Fruit fly (Drosophila melanogaster): ENCODE results near the gene PolrMT.

PolrMT gene

dm6 chr2L:1072184-1072583 lies 36.0 kb downstream of the PolrMT start (continued):
- peak; percentile 86 for TF ChIP-seq CG13424 (tag; optimal IDR thresholded peaks at IDR 0.05)
- peak; percentile 93 for TF ChIP-seq CG17186 (GFP tag; optimal IDR thresholded peaks at IDR 0.05)
- peak; percentile 96 for TF ChIP-seq CG10431 (GFP tag; optimal IDR thresholded peaks at IDR 0.05)
- TF ChIP-seq emc (GFP tag; optimal IDR thresholded peaks at IDR 0.05), result peak; percentile 82
- TF ChIP-seq stwl (tag; optimal IDR thresholded peaks at IDR 0.05), result peak; percentile 44
- TF ChIP-seq jing (GFP tag; optimal IDR thresholded peaks at IDR 0.05), result peak; percentile 79
- peak; percentile 67; the same call in 1 of the 2 replicates for TF ChIP-seq CG14667 (GFP tag; IDR thresholded peaks at IDR 0.05)
- peak; percentile 91 for TF ChIP-seq Atf6 (GFP tag; IDR thresholded peaks at IDR 0.05)
- TF ChIP-seq CG8944 (GFP tag; optimal IDR thresholded peaks at IDR 0.05), result peak; percentile 92
- TF ChIP-seq CG13775 (GFP tag; optimal IDR thresholded peaks at IDR 0.05), result peak; percentile 85
- TF ChIP-seq CG11085 (GFP tag; IDR thresholded peaks at IDR 0.05), result peak; percentile 80
- peak; percentile 99 for TF ChIP-seq CG2202 (tag; optimal IDR thresholded peaks at IDR 0.05)
- TF ChIP-seq sd (tag; optimal IDR thresholded peaks at IDR 0.05), result peak; percentile 72
- TF ChIP-seq gem (tag; optimal IDR thresholded peaks at IDR 0.05), result peak; percentile 91
- TF ChIP-seq wek (GFP tag; optimal IDR thresholded peaks at IDR 0.05), result peak; percentile 97
- peak; percentile 14 for TF ChIP-seq CG15073 (GFP tag; optimal IDR thresholded peaks at IDR 0.05)
- peak; percentile 90 for TF ChIP-seq CG7271 (tag; optimal IDR thresholded peaks at IDR 0.05)
- TF ChIP-seq CG32767 (GFP tag; IDR thresholded peaks at IDR 0.05), result peak; percentile 79
- peak; percentile 18 for TF ChIP-seq ab (GFP tag; optimal IDR thresholded peaks at IDR 0.05)
- TF ChIP-seq CG6765 (GFP tag; optimal IDR thresholded peaks at IDR 0.05), result peak; percentile 87
- peak; percentile 83; the same call in 1 of the 3 replicates for TF ChIP-seq CG2199 (GFP tag; IDR thresholded peaks at IDR 0.05)
- TF ChIP-seq CG7786 (GFP tag; optimal IDR thresholded peaks at IDR 0.05), result peak; percentile 87
- peak; percentile 93 for TF ChIP-seq CG12219 (GFP tag; optimal IDR thresholded peaks at IDR 0.05)
- peak; percentile 74 for TF ChIP-seq Sry-β (GFP tag; optimal IDR thresholded peaks at IDR 0.05)
- peak; percentile 87 for TF ChIP-seq CG3163 (GFP tag; optimal IDR thresholded peaks at IDR 0.05)
- no peak for TF ChIP-seq Opbp (GFP tag; IDR thresholded peaks at IDR 0.05; ENCODE audit: partially characterized antibody)
- peak; percentile 95 for TF ChIP-seq Ets65A (GFP tag)
- peak; percentile 85 for TF ChIP-seq tx (GFP tag; optimal IDR thresholded peaks at IDR 0.05)
- peak; percentile 95 for TF ChIP-seq CG10654 (GFP tag; optimal IDR thresholded peaks at IDR 0.05)
- TF ChIP-seq Ada2b (GFP tag; IDR thresholded peaks at IDR 0.05), result peak; percentile 78
- peak; percentile 84 for TF ChIP-seq Dip3 (GFP tag; optimal IDR thresholded peaks at IDR 0.05)
- TF ChIP-seq Blimp-1 (GFP tag; optimal IDR thresholded peaks at IDR 0.05), result peak; percentile 95
- peak; percentile 99 for TF ChIP-seq CG2875 (GFP tag; optimal IDR thresholded peaks at IDR 0.05)
- TF ChIP-seq dysf (GFP tag; IDR thresholded peaks at IDR 0.05), result peak; percentile 75
- TF ChIP-seq Mad (GFP tag; optimal IDR thresholded peaks at IDR 0.05), result peak; percentile 94
- TF ChIP-seq Abd-B (GFP tag; optimal IDR thresholded peaks at IDR 0.05), result peak; percentile 4
- peak; percentile 45; the same call in 1 of the 2 replicates for TF ChIP-seq cas (GFP tag; IDR thresholded peaks at IDR 0.05)
- TF ChIP-seq corto (GFP tag; optimal IDR thresholded peaks at IDR 0.05), result no peak
- TF ChIP-seq stc (GFP tag; IDR thresholded peaks at IDR 0.05), result peak; percentile 91
- peak; percentile 93 for TF ChIP-seq CG12104 (GFP tag; optimal IDR thresholded peaks at IDR 0.05)
- TF ChIP-seq ttk (GFP tag; IDR thresholded peaks at IDR 0.05), result peak; percentile 70
- TF ChIP-seq ATbp (GFP tag; optimal IDR thresholded peaks at IDR 0.05), result peak; percentile 100
- TF ChIP-seq CG3726 (GFP tag; IDR thresholded peaks at IDR 0.05), result peak; percentile 91
- peak; percentile 88 for TF ChIP-seq btn (GFP tag; optimal IDR thresholded peaks at IDR 0.05)
- TF ChIP-seq Pdp1 (GFP tag; optimal IDR thresholded peaks at IDR 0.05), result peak; percentile 88
- peak; percentile 97 for TF ChIP-seq CG10209 (GFP tag; optimal IDR thresholded peaks at IDR 0.05)
- peak; percentile 96 for TF ChIP-seq Side (GFP tag; optimal IDR thresholded peaks at IDR 0.05)
- no peak for TF ChIP-seq lov (optimal IDR thresholded peaks at IDR 0.05)
- TF ChIP-seq lov (GFP tag; IDR thresholded peaks at IDR 0.05), result peak; percentile 94
- TF ChIP-seq shn (GFP tag; optimal IDR thresholded peaks at IDR 0.05), result peak; percentile 87
- peak; percentile 86 for TF ChIP-seq CG10274 (GFP tag; optimal IDR thresholded peaks at IDR 0.05)
